Fruit fly (Drosophila melanogaster): Measurements from ENCODE around the gene Elo68beta.

DNA sequence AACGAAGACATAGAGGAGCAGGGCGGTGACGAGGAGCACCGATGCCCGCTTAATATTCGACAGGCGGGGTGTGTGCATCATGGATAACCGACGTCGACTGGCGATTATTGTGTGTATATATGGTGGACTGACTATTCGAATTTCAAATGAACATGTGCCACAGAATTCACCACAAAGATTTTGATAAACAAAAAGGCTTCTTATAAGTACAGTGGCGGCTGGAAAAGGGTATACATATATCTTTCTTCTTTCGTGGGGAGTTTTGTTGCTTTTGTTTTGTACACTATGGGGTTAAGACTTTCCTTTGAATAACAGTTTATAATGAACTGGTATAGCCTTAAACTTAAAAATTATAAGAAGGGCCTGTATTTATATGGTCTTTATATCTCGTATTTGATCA, 31.7 kb downstream of the Elo68beta start, which contains the start of gene CG6310:
- TF ChIP-seq psq (optimal IDR thresholded peaks at IDR 0.05) (no peak), Myc (optimal IDR thresholded peaks at IDR 0.05) (no peak), insv (optimal IDR thresholded peaks at IDR 0.05) (no peak), h (optimal IDR thresholded peaks at IDR 0.05) (no peak), Sin3A (optimal IDR thresholded peaks at IDR 0.05) (no peak), ttk (optimal IDR thresholded peaks at IDR 0.05) (no peak)

Data from Kc167 (cell line).